Fruit fly (Drosophila melanogaster) whole organism: ENCODE measurements around the gene kon.

Source experiments
- CG8478 ChIP-seq: fragments of >200 bp; optimal IDR thresholded peaks from 2 replicates; lab custom pipeline; 2018; ENCODE audit warnings: inconsistent platforms
- Dll ChIP-seq: fragments of >200 bp; optimal IDR thresholded peaks from 2 replicates; lab custom pipeline; 2017
- pan ChIP-seq: fragments of >200 bp; optimal IDR thresholded peaks from 2 replicates; lab custom pipeline; 2017
- psq ChIP-seq: fragments of >200 bp; optimal IDR thresholded peaks from 2 replicates; lab custom pipeline; 2017
- usp ChIP-seq: fragments of >200 bp; optimal IDR thresholded peaks from 2 replicates; lab custom pipeline; 2017; ENCODE audit warnings: missing biosample characterization, missing genetic modification characterization, mixed read lengths

- TF ChIP-seq psq (lab: Kevin White, UChicago): no peak
- no peak for TF ChIP-seq Dll
- no peak for TF ChIP-seq usp (GFP tag; lab: Kevin White, UChicago)
- TF ChIP-seq pan (lab: Kevin White, UChicago): no peak
- no peak for TF ChIP-seq CG8478
Observed at dm6 chr2L:18504881-18505280, 1.1 kb upstream of the kon start.
